Fruit fly (Drosophila melanogaster) whole organism, pupa: ENCODE measurements around the gene Tsp.

ENCODE experiments used
- CG10348 ChIP-seq: fragments of 200-800 bp; sonication (Bioruptor generic); IDR thresholded peaks from 2 replicates; pipeline ENCODE4 v1.3.6; 2022; ENCODE audit warnings: missing biosample characterization, missing genetic modification characterization
- CG12605 ChIP-seq: fragments of 200-800 bp; sonication (Bioruptor generic); IDR thresholded peaks from 2 replicates; pipeline ENCODE4 v1.3.6; 2022; ENCODE audit warnings: missing biosample characterization, missing genetic modification characterization
- CG15710 ChIP-seq: fragments of 200-800 bp; sonication (Bioruptor generic); optimal IDR thresholded peaks from 2 replicates; lab custom pipeline; 2018; ENCODE audit warnings: missing biosample characterization, mild to moderate bottlenecking, missing genetic modification characterization, moderate library complexity
- CG17806 ChIP-seq: fragments of 200-800 bp; sonication (Bioruptor generic); optimal IDR thresholded peaks from 2 replicates; lab custom pipeline; 2018; ENCODE audit warnings: missing biosample characterization, mild to moderate bottlenecking, missing genetic modification characterization, moderate library complexity
- EcR ChIP-seq: fragments of 200-800 bp; sonication (Bioruptor generic); optimal IDR thresholded peaks from 3 replicates; lab custom pipeline; 2019; ENCODE audit warnings: missing biosample characterization, missing genetic modification characterization, mild to moderate bottlenecking, moderate library complexity, missing genetic modification reagents
- Pif1A ChIP-seq: fragments of 200-800 bp; sonication (Bioruptor generic); optimal IDR thresholded peaks from 3 replicates; lab custom pipeline; 2016; ENCODE audit warnings: missing biosample characterization, missing genetic modification characterization
- rn ChIP-seq: fragments of 200-800 bp; sonication (Bioruptor generic); IDR thresholded peaks from 2 replicates; pipeline ENCODE4 v1.3.6; 2022; ENCODE audit warnings: missing biosample characterization, missing genetic modification characterization

DNA sequence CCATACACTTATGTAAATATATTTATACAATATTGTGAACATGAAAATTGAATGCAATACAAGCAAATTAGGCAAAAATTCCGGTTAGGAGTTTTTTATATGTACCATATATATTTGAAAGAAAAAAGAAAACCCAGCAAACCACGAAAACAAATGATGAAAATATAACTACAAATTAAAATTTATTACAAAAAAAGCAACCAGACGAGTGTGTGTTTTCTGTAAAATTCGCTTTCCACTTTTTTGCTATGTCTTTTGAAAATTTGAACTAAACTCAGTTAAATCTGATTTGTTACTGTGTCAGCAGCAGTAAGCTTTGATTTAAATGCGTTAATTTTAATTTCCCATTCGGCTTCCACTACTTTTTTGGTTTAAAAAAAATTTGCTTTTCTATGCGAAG lies 23.7 kb upstream of the Tsp start, which contains the start of gene TTLL3B:
- TF ChIP-seq CG15710 (tag; lab: Kevin White, UChicago) (no peak), CG12605 (no peak), CG10348 (GFP tag; lab: Robert Waterston, UW) (no peak), EcR (GFP tag; lab: Kevin White, UChicago) (no peak), rn (GFP tag; lab: Robert Waterston, UW) (no peak), CG17806 (tag; lab: Kevin White, UChicago) (no peak), Pif1A (GFP tag; lab: Kevin White, UChicago) (no peak)
